Fruit fly (Drosophila melanogaster) whole organism, prepupa: ENCODE results near the gene rempA.

Experiments used
- Blimp-1 ChIP-seq: fragments of 200-800 bp; sonication (Bioruptor generic); optimal IDR thresholded peaks from 3 replicates; lab custom pipeline; 2017; ENCODE audit warnings: missing biosample characterization, missing genetic modification characterization, mild to moderate bottlenecking, moderate library complexity, missing genetic modification reagents
- CG11294 ChIP-seq: fragments of 200-800 bp; sonication (Bioruptor generic); IDR thresholded peaks from 2 replicates; pipeline ENCODE4 v1.3.6; 2022; ENCODE audit warnings: missing biosample characterization, missing genetic modification characterization
- CG11762 ChIP-seq: fragments of 200-800 bp; sonication (Bioruptor generic); optimal IDR thresholded peaks from 3 replicates; lab custom pipeline; 2016; ENCODE audit warnings: missing biosample characterization, missing genetic modification characterization; ENCODE audit not compliant: insufficient read depth
- CG11902 ChIP-seq: fragments of 200-800 bp; sonication (Bioruptor generic); optimal IDR thresholded peaks from 3 replicates; lab custom pipeline; 2016; ENCODE audit warnings: missing biosample characterization, missing genetic modification characterization
- CG16779 ChIP-seq: fragments of 200-800 bp; sonication (Bioruptor generic); optimal IDR thresholded peaks from 3 replicates; lab custom pipeline; 2017; ENCODE audit warnings: missing biosample characterization, mild to moderate bottlenecking, missing genetic modification characterization
- CG3032 ChIP-seq: fragments of 200-800 bp; optimal IDR thresholded peaks from 2 replicates; lab custom pipeline; 2019; ENCODE audit warnings: missing biosample characterization, mild to moderate bottlenecking, missing genetic modification characterization, moderate library complexity
- CG31627 ChIP-seq: fragments of 200-800 bp; sonication (Bioruptor generic); optimal IDR thresholded peaks from 3 replicates; lab custom pipeline; 2016; ENCODE audit warnings: missing biosample characterization, missing genetic modification characterization
- CG32006 ChIP-seq: fragments of 200-800 bp; sonication (Bioruptor generic); optimal IDR thresholded peaks from 3 replicates; lab custom pipeline; 2017; ENCODE audit warnings: missing biosample characterization, mild to moderate bottlenecking, missing genetic modification characterization
- CG34406 ChIP-seq: fragments of 200-800 bp; sonication (Bioruptor generic); optimal IDR thresholded peaks from 3 replicates; lab custom pipeline; 2016; ENCODE audit warnings: missing biosample characterization, missing genetic modification characterization
- CG3919 ChIP-seq: fragments of 200-800 bp; sonication (Bioruptor generic); optimal IDR thresholded peaks from 3 replicates; lab custom pipeline; 2016; ENCODE audit warnings: missing biosample characterization, missing genetic modification characterization
- CG4318 ChIP-seq: fragments of 200-800 bp; sonication (Bioruptor generic); optimal IDR thresholded peaks from 3 replicates; lab custom pipeline; 2017; ENCODE audit warnings: missing biosample characterization, mild to moderate bottlenecking, missing genetic modification characterization
- CG6163 ChIP-seq: fragments of 200-800 bp; sonication (Bioruptor generic); IDR thresholded peaks from 3 replicates; pipeline ENCODE4 v1.3.6; 2022; ENCODE audit warnings: missing biosample characterization, missing genetic modification characterization
- CG6792 ChIP-seq: fragments of 200-800 bp; sonication (Bioruptor generic); optimal IDR thresholded peaks from 3 replicates; lab custom pipeline; 2016; ENCODE audit warnings: missing biosample characterization, missing genetic modification characterization
- CG6854 ChIP-seq: fragments of 200-800 bp; sonication (Bioruptor generic); optimal IDR thresholded peaks from 2 replicates; lab custom pipeline; 2017; ENCODE audit warnings: missing biosample characterization, mild to moderate bottlenecking, missing genetic modification characterization
- CG7368 ChIP-seq: fragments of 200-800 bp; sonication (Bioruptor generic); optimal IDR thresholded peaks from 3 replicates; lab custom pipeline; 2016; ENCODE audit warnings: missing biosample characterization, missing genetic modification characterization
- CG8119 ChIP-seq: fragments of 200-800 bp; sonication (Bioruptor generic); IDR thresholded peaks from 3 replicates; pipeline ENCODE4 v1.3.6; 2022; ENCODE audit warnings: missing biosample characterization, missing genetic modification characterization
- CG8319 ChIP-seq: fragments of 200-800 bp; sonication (Bioruptor generic); optimal IDR thresholded peaks from 3 replicates; lab custom pipeline; 2016; ENCODE audit warnings: missing biosample characterization, missing genetic modification characterization
- CG8632 ChIP-seq: fragments of 200-800 bp; sonication (Bioruptor generic); optimal IDR thresholded peaks from 3 replicates; lab custom pipeline; 2016; ENCODE audit warnings: missing biosample characterization, missing genetic modification characterization
- Eip75B ChIP-seq: fragments of 200-800 bp; sonication (Bioruptor generic); optimal IDR thresholded peaks from 3 replicates; lab custom pipeline; 2016; ENCODE audit warnings: missing biosample characterization, missing genetic modification characterization
- Eip78C ChIP-seq: fragments of 200-800 bp; sonication (Bioruptor generic); peaks from one replicate; lab custom pipeline; 2016; ENCODE audit warnings: missing biosample characterization, missing genetic modification characterization
- Eip93F ChIP-seq: fragments of 200-800 bp; sonication (Bioruptor generic); optimal IDR thresholded peaks from 2 replicates; lab custom pipeline; 2016; ENCODE audit warnings: missing biosample characterization, mild to moderate bottlenecking, missing genetic modification characterization
- Ets21C ChIP-seq: fragments of 200-800 bp; sonication (Bioruptor generic); optimal IDR thresholded peaks from 3 replicates; lab custom pipeline; 2016; ENCODE audit warnings: missing biosample characterization, missing genetic modification characterization
- Ets96B ChIP-seq: fragments of 200-800 bp; optimal IDR thresholded peaks from 2 replicates; lab custom pipeline; 2019; ENCODE audit warnings: missing biosample characterization, mild to moderate bottlenecking, missing genetic modification characterization, moderate library complexity
- Gug ChIP-seq: fragments of 200-800 bp; sonication (Bioruptor generic); IDR thresholded peaks from 2 replicates; pipeline ENCODE4 v1.3.6; 2022; ENCODE audit warnings: missing biosample characterization, missing genetic modification characterization
- Hr38 ChIP-seq: sonication (Bioruptor generic); optimal IDR thresholded peaks from 2 replicates; lab custom pipeline; 2016; ENCODE audit warnings: missing biosample characterization, missing genetic modification characterization
- Hr39 ChIP-seq: fragments of 200-800 bp; sonication (Bioruptor generic); optimal IDR thresholded peaks from 2 replicates; lab custom pipeline; 2016; ENCODE audit warnings: missing biosample characterization, missing genetic modification characterization
- Hr4 ChIP-seq: fragments of 200-800 bp; sonication (Bioruptor generic); optimal IDR thresholded peaks from 3 replicates; lab custom pipeline; 2016; ENCODE audit warnings: missing biosample characterization, missing genetic modification characterization
- OdsH ChIP-seq: fragments of 200-800 bp; sonication (Bioruptor generic); optimal IDR thresholded peaks from 3 replicates; lab custom pipeline; 2016; ENCODE audit warnings: missing biosample characterization, missing genetic modification characterization
- Sox102F ChIP-seq: fragments of 200-800 bp; sonication (Bioruptor generic); optimal IDR thresholded peaks from 2 replicates; lab custom pipeline; 2016; ENCODE audit warnings: missing biosample characterization, mild to moderate bottlenecking, missing genetic modification characterization
- Sox14 ChIP-seq: fragments of 200-800 bp; sonication (Bioruptor generic); optimal IDR thresholded peaks from 3 replicates; lab custom pipeline; 2016; ENCODE audit warnings: missing biosample characterization, missing genetic modification characterization
- Sox15 ChIP-seq: fragments of 200-800 bp; sonication (Bioruptor generic); optimal IDR thresholded peaks from 3 replicates; lab custom pipeline; 2016; ENCODE audit warnings: missing biosample characterization, missing genetic modification characterization
- achi ChIP-seq: fragments of 200-800 bp; sonication (Bioruptor generic); optimal IDR thresholded peaks from 3 replicates; lab custom pipeline; 2016; ENCODE audit warnings: missing biosample characterization, missing genetic modification characterization
- acj6 ChIP-seq: fragments of 200-800 bp; sonication (Bioruptor generic); optimal IDR thresholded peaks from 3 replicates; lab custom pipeline; 2016; ENCODE audit warnings: missing biosample characterization, missing genetic modification characterization
- cyc ChIP-seq: fragments of 200-800 bp; sonication (Bioruptor generic); optimal IDR thresholded peaks from 3 replicates; lab custom pipeline; 2016; ENCODE audit warnings: missing biosample characterization, missing genetic modification characterization
- dac ChIP-seq: fragments of 200-800 bp; sonication (Bioruptor generic); optimal IDR thresholded peaks from 2 replicates; lab custom pipeline; 2017; ENCODE audit warnings: missing biosample characterization, mild to moderate bottlenecking, missing genetic modification characterization
- dsx ChIP-seq: fragments of 200-800 bp; optimal IDR thresholded peaks from 3 replicates; lab custom pipeline; 2019; ENCODE audit warnings: missing biosample characterization, mild to moderate bottlenecking, missing genetic modification characterization, moderate library complexity; ENCODE audit not compliant: poor library complexity, severe bottlenecking
- eg ChIP-seq: fragments of 200-800 bp; sonication (Bioruptor generic); IDR thresholded peaks from 3 replicates; pipeline ENCODE4 v1.3.6; 2022; ENCODE audit warnings: missing biosample characterization, missing genetic modification characterization
- esn ChIP-seq: fragments of 200-800 bp; sonication (Bioruptor generic); optimal IDR thresholded peaks from 2 replicates; lab custom pipeline; 2016; ENCODE audit warnings: missing biosample characterization, mild to moderate bottlenecking, missing genetic modification characterization, moderate library complexity
- fd85E ChIP-seq: fragments of 200-800 bp; sonication (Bioruptor generic); optimal IDR thresholded peaks from 3 replicates; lab custom pipeline; 2016; ENCODE audit warnings: missing biosample characterization, missing genetic modification characterization
- fkh ChIP-seq: fragments of 200-800 bp; sonication (Bioruptor generic); optimal IDR thresholded peaks from 3 replicates; lab custom pipeline; 2017; ENCODE audit warnings: missing biosample characterization, mild to moderate bottlenecking, missing genetic modification characterization, moderate library complexity
- lz ChIP-seq: fragments of 200-800 bp; sonication (Bioruptor generic); optimal IDR thresholded peaks from 3 replicates; lab custom pipeline; 2016; ENCODE audit warnings: missing biosample characterization, missing genetic modification characterization
- net ChIP-seq: fragments of 200-800 bp; sonication (Bioruptor generic); optimal IDR thresholded peaks from 3 replicates; lab custom pipeline; 2016; ENCODE audit warnings: missing biosample characterization, missing genetic modification characterization
- salr ChIP-seq, 2 experiments: fragments of 200-800 bp; sonication (Bioruptor generic); optimal IDR thresholded peaks; 3 replicates each; lab custom pipeline; 2016 to 2018; ENCODE audit warnings: missing biosample characterization in 2 of 2, missing genetic modification characterization in 2 of 2, mild to moderate bottlenecking in 1 of 2
- spab ChIP-seq: fragments of 200-800 bp; sonication (Bioruptor generic); optimal IDR thresholded peaks from 2 replicates; lab custom pipeline; 2017; ENCODE audit warnings: missing biosample characterization, mild to moderate bottlenecking, missing genetic modification characterization, missing genetic modification reagents
- ss ChIP-seq, 2 experiments: fragments of 200-800 bp; sonication (Bioruptor generic); optimal IDR thresholded peaks; 2 replicates in 1 of 2; 3 replicates in 1 of 2; lab custom pipeline; 2017 to 2018; ENCODE audit warnings: mild to moderate bottlenecking in 2 of 2, missing biosample characterization in 2 of 2, missing genetic modification characterization in 2 of 2, moderate library complexity in 1 of 2
- topi ChIP-seq: fragments of 200-800 bp; sonication (Bioruptor generic); optimal IDR thresholded peaks from 3 replicates; lab custom pipeline; 2016; ENCODE audit warnings: missing biosample characterization, missing genetic modification characterization
- vri ChIP-seq: fragments of 200-800 bp; sonication (Bioruptor generic); optimal IDR thresholded peaks from 3 replicates; lab custom pipeline; 2016; ENCODE audit warnings: missing biosample characterization, mild to moderate bottlenecking, missing genetic modification characterization

The rempA gene

dm6 chr2L:512028-512427 is 48.1 kb downstream of the rempA start (continued):
- TF ChIP-seq CG8319 (GFP tag; lab: Kevin White, UChicago) (peak; percentile 27), Sox15 (peak; percentile 62), CG34406 (peak; percentile 74), CG16779 (tag; lab: Kevin White, UChicago) (no peak), lz (GFP tag; lab: Kevin White, UChicago) (peak; percentile 82), CG31627 (peak; percentile 83), CG4318 (GFP tag; lab: Kevin White, UChicago) (no peak), Ets21C (no peak), topi (GFP tag; lab: Kevin White, UChicago) (peak; percentile 85), fd85E (GFP tag; lab: Kevin White, UChicago) (no peak), Hr38 (no peak), CG11762 (GFP tag; lab: Kevin White, UChicago) (peak; percentile 11), achi (peak; percentile 74), dsx (GFP tag; lab: Kevin White, UChicago) (peak; percentile 42), CG8119 (GFP tag; lab: Robert Waterston, UW) (peak; percentile 37; the same call in 1 of the 3 replicates), CG11294 (GFP tag; lab: Robert Waterston, UW) (no peak), Hr4 (GFP tag; lab: Kevin White, UChicago) (peak; percentile 28), Eip75B (GFP tag; lab: Kevin White, UChicago) (peak; percentile 73), CG3919 (GFP tag; lab: Kevin White, UChicago) (peak; percentile 82), CG6854 (GFP tag; lab: Kevin White, UChicago) (no peak), cyc (GFP tag; lab: Kevin White, UChicago) (peak; percentile 75), CG6163 (GFP tag; lab: Robert Waterston, UW) (peak; percentile 69), Hr39 (GFP tag; lab: Kevin White, UChicago) (peak; percentile 79), Gug (GFP tag; lab: Robert Waterston, UW) (no peak), Sox14 (GFP tag; lab: Kevin White, UChicago) (peak; percentile 67), CG11902 (GFP tag; lab: Kevin White, UChicago) (peak; percentile 59)

- peak; percentile 81 for TF ChIP-seq Blimp-1
- TF ChIP-seq CG6163 (GFP tag; lab: Robert Waterston, UW) = peak; percentile 82
- TF ChIP-seq CG34406 = peak; percentile 80
- TF ChIP-seq Hr39 (GFP tag; lab: Kevin White, UChicago) = no peak
- TF ChIP-seq Gug (GFP tag; lab: Robert Waterston, UW) = peak; percentile 43; the same call in 1 of the 2 replicates
- TF ChIP-seq Sox102F (GFP tag; lab: Kevin White, UChicago) = peak; percentile 92
- peak; percentile 75 for TF ChIP-seq CG7368
- TF ChIP-seq Hr38 = no peak
- no peak for TF ChIP-seq Hr4 (GFP tag; lab: Kevin White, UChicago)
- TF ChIP-seq spab (GFP tag; lab: Kevin White, UChicago) = peak; percentile 92
- TF ChIP-seq acj6 = peak; percentile 21
- peak; percentile 78 for TF ChIP-seq topi (GFP tag; lab: Kevin White, UChicago)
- TF ChIP-seq CG3919 (GFP tag; lab: Kevin White, UChicago) = peak; percentile 65
- peak in 1 of 2 experiments; percentile 34 for TF ChIP-seq salr (GFP tag; optimal IDR thresholded peaks at IDR 0.05; lab: Kevin White, UChicago)
- peak; percentile 88 for TF ChIP-seq Eip78C (GFP tag; lab: Kevin White, UChicago)
- peak; percentile 12 for TF ChIP-seq CG11902 (GFP tag; lab: Kevin White, UChicago)
- TF ChIP-seq lz (GFP tag; lab: Kevin White, UChicago) = peak; percentile 72
- peak; percentile 77 for TF ChIP-seq CG8632 (GFP tag; lab: Kevin White, UChicago)
- TF ChIP-seq CG6854 (GFP tag; lab: Kevin White, UChicago) = peak; percentile 98
- peak; percentile 96 for TF ChIP-seq ss (GFP tag; optimal IDR thresholded peaks at IDR 0.05; lab: Kevin White, UChicago)
- peak; percentile 78 for TF ChIP-seq Eip93F (GFP tag; lab: Kevin White, UChicago)
- TF ChIP-seq eg (GFP tag; lab: Robert Waterston, UW) = peak; percentile 43; the same call in 2 of the 3 replicates
- peak; percentile 74 for TF ChIP-seq net (GFP tag; lab: Kevin White, UChicago)
- TF ChIP-seq esn (GFP tag; lab: Kevin White, UChicago) = peak; percentile 75
- no peak for TF ChIP-seq dac (GFP tag; lab: Kevin White, UChicago)
- TF ChIP-seq CG6792 (GFP tag; lab: Kevin White, UChicago) = peak; percentile 67
- TF ChIP-seq OdsH (GFP tag; lab: Kevin White, UChicago) = peak; percentile 1
- TF ChIP-seq CG11294 (GFP tag; lab: Robert Waterston, UW) = no peak
- TF ChIP-seq achi = peak; percentile 62
- peak; percentile 98 for TF ChIP-seq fkh (GFP tag; lab: Kevin White, UChicago)
- peak; percentile 31 for TF ChIP-seq CG32006 (GFP tag; lab: Kevin White, UChicago)
- TF ChIP-seq Ets96B (tag; lab: Kevin White, UChicago) = peak; percentile 84
- TF ChIP-seq vri (GFP tag; lab: Kevin White, UChicago) = peak; percentile 84
- TF ChIP-seq CG11762 (GFP tag; lab: Kevin White, UChicago) = peak; percentile 42
- TF ChIP-seq CG3032 (tag; lab: Kevin White, UChicago) = peak; percentile 83
Observed at dm6 chr2L:510534-511014, 49.5 kb downstream of the rempA start.
